Fruit fly (Drosophila melanogaster) whole organism, embryonic: ENCODE results near the gene Antp.

ENCODE experiments used
- Ada2b ChIP-seq: fragments of 200-800 bp; sonication (Bioruptor generic); IDR thresholded peaks from 2 replicates; pipeline ENCODE4 v1.3.6; 2022; ENCODE audit warnings: missing biosample characterization, missing genetic modification characterization
- CG10431 ChIP-seq: fragments of 200-800 bp; sonication (Bioruptor generic); optimal IDR thresholded peaks from 3 replicates; lab custom pipeline; 2018; ENCODE audit warnings: missing biosample characterization, mild to moderate bottlenecking, missing genetic modification characterization
- CG10565 ChIP-seq: fragments of 200-800 bp; sonication (Bioruptor generic); optimal IDR thresholded peaks from 3 replicates; lab custom pipeline; 2016; ENCODE audit warnings: missing biosample characterization, mild to moderate bottlenecking, missing genetic modification characterization
- CG11398 ChIP-seq: fragments of 200-800 bp; sonication (Bioruptor generic); optimal IDR thresholded peaks from 2 replicates; lab custom pipeline; 2016; ENCODE audit warnings: missing biosample characterization, missing genetic modification characterization
- CG12071 ChIP-seq: fragments of 200-800 bp; sonication (Bioruptor generic); optimal IDR thresholded peaks from 3 replicates; lab custom pipeline; 2018; ENCODE audit warnings: missing biosample characterization, mild to moderate bottlenecking, missing genetic modification characterization
- CG12769 ChIP-seq: fragments of 200-800 bp; sonication (Bioruptor generic); optimal IDR thresholded peaks from 2 replicates; lab custom pipeline; 2019; ENCODE audit warnings: missing biosample characterization, mild to moderate bottlenecking, missing genetic modification characterization, moderate library complexity
- CG13424 ChIP-seq: fragments of 200-800 bp; sonication (Bioruptor generic); optimal IDR thresholded peaks from 2 replicates; lab custom pipeline; 2019; ENCODE audit warnings: missing biosample characterization, mild to moderate bottlenecking, missing genetic modification characterization, moderate library complexity
- CG14441 ChIP-seq: fragments of 200-800 bp; sonication (Bioruptor generic); IDR thresholded peaks from 2 replicates; pipeline ENCODE4 v1.3.6; 2022; ENCODE audit warnings: missing biosample characterization, missing genetic modification characterization
- CG15479 ChIP-seq: fragments of 200-800 bp; sonication (Bioruptor generic); optimal IDR thresholded peaks from 3 replicates; lab custom pipeline; 2019; ENCODE audit warnings: missing biosample characterization, mild to moderate bottlenecking, missing genetic modification characterization, moderate library complexity
- CG31365 ChIP-seq: fragments of 200-800 bp; sonication (Bioruptor generic); optimal IDR thresholded peaks from 2 replicates; lab custom pipeline; 2018; ENCODE audit warnings: missing biosample characterization, mild to moderate bottlenecking, missing genetic modification characterization
- CG33213 ChIP-seq: fragments of 200-800 bp; sonication (Bioruptor generic); optimal IDR thresholded peaks from 3 replicates; lab custom pipeline; 2016; ENCODE audit warnings: missing biosample characterization, missing genetic modification characterization
- CG4820 ChIP-seq: fragments of 200-800 bp; sonication (Bioruptor generic); optimal IDR thresholded peaks from 3 replicates; lab custom pipeline; 2016; ENCODE audit warnings: missing biosample characterization, missing genetic modification characterization
- CG6254 ChIP-seq: fragments of 200-800 bp; sonication (Bioruptor generic); optimal IDR thresholded peaks from 3 replicates; lab custom pipeline; 2017; ENCODE audit warnings: mild to moderate bottlenecking, missing biosample characterization, missing genetic modification reagents, missing genetic modification characterization
- CG6689 ChIP-seq: fragments of 200-800 bp; sonication (Bioruptor generic); IDR thresholded peaks from 2 replicates; pipeline ENCODE4 v1.3.6; 2022; ENCODE audit warnings: missing biosample characterization, missing genetic modification characterization
- CG6854 ChIP-seq: fragments of 200-800 bp; sonication (Bioruptor generic); optimal IDR thresholded peaks from 3 replicates; lab custom pipeline; 2017; ENCODE audit warnings: missing biosample characterization, mild to moderate bottlenecking, missing genetic modification characterization
- CG7786 ChIP-seq: fragments of 200-800 bp; sonication (Bioruptor generic); optimal IDR thresholded peaks from 2 replicates; lab custom pipeline; 2016; ENCODE audit warnings: missing biosample characterization, missing genetic modification characterization
- CG8359 ChIP-seq: fragments of 200-800 bp; sonication (Bioruptor generic); optimal IDR thresholded peaks from 2 replicates; lab custom pipeline; 2017; ENCODE audit warnings: missing biosample characterization, mild to moderate bottlenecking, missing genetic modification characterization, borderline replicate concordance
- CG8478 ChIP-seq: fragments of >200 bp; optimal IDR thresholded peaks from 2 replicates; lab custom pipeline; 2018
- CG9797 ChIP-seq: fragments of 200-800 bp; sonication (Bioruptor generic); optimal IDR thresholded peaks from 3 replicates; lab custom pipeline; 2018; ENCODE audit warnings: missing biosample characterization, mild to moderate bottlenecking, missing genetic modification characterization
- CG9932 ChIP-seq: fragments of 200-800 bp; sonication (Bioruptor generic); IDR thresholded peaks from 2 replicates; pipeline ENCODE4 v1.3.6; 2022; ENCODE audit warnings: missing biosample characterization, missing genetic modification characterization
- E2f1 ChIP-seq: fragments of 200-800 bp; sonication (Bioruptor generic); IDR thresholded peaks from 2 replicates; pipeline ENCODE4 v1.3.6; 2022; ENCODE audit warnings: missing biosample characterization, missing genetic modification characterization
- Eip74EF ChIP-seq, 2 experiments: fragments of 200-800 bp in 1 of 2; fragments of >200 bp in 1 of 2; sonication (Bioruptor generic) in 1 of 2; optimal IDR thresholded peaks; 2 replicates each; lab custom pipeline; 2017 to 2019; ENCODE audit warnings: missing biosample characterization in 2 of 2, missing genetic modification characterization in 2 of 2, mild to moderate bottlenecking in 1 of 2, moderate library complexity in 1 of 2
- Ets65A ChIP-seq: fragments of 200-800 bp; sonication (Bioruptor generic); peaks from one replicate; lab custom pipeline; 2016; ENCODE audit warnings: missing biosample characterization, missing genetic modification characterization
- Lhr ChIP-seq: fragments of 200-800 bp; sonication (Bioruptor generic); optimal IDR thresholded peaks from 3 replicates; lab custom pipeline; 2017; ENCODE audit warnings: mild to moderate bottlenecking, missing biosample characterization, missing genetic modification reagents, missing genetic modification characterization
- NFAT ChIP-seq: fragments of 200-800 bp; sonication (Bioruptor generic); IDR thresholded peaks from 2 replicates; pipeline ENCODE4 v1.3.6; 2022; ENCODE audit warnings: missing biosample characterization, missing genetic modification characterization
- Rx ChIP-seq: fragments of 200-800 bp; sonication (Bioruptor generic); IDR thresholded peaks from 2 replicates; pipeline ENCODE4 v1.3.6; 2022; ENCODE audit warnings: missing biosample characterization, missing genetic modification characterization
- Side ChIP-seq: fragments of 200-800 bp; sonication (Bioruptor generic); optimal IDR thresholded peaks from 2 replicates; lab custom pipeline; 2016; ENCODE audit warnings: missing biosample characterization, missing genetic modification characterization
- Sox100B ChIP-seq: fragments of 200-800 bp; sonication (Bioruptor generic); optimal IDR thresholded peaks from 3 replicates; lab custom pipeline; 2018; ENCODE audit warnings: missing biosample characterization, mild to moderate bottlenecking, missing genetic modification characterization
- Spps ChIP-seq: fragments of 200-800 bp; sonication (Bioruptor generic); optimal IDR thresholded peaks from 2 replicates; lab custom pipeline; 2018; ENCODE audit warnings: missing biosample characterization, mild to moderate bottlenecking, missing genetic modification characterization
- Sry-δ ChIP-seq: fragments of 200-800 bp; sonication (Bioruptor generic); optimal IDR thresholded peaks from 2 replicates; lab custom pipeline; 2016; ENCODE audit warnings: missing biosample characterization, missing genetic modification characterization
- aop ChIP-seq: fragments of 200-800 bp; sonication (Bioruptor generic); IDR thresholded peaks from 2 replicates; pipeline ENCODE4 v1.3.6; 2022; ENCODE audit warnings: missing biosample characterization, missing genetic modification characterization
- danr ChIP-seq: fragments of 200-800 bp; sonication (Bioruptor generic); IDR thresholded peaks from 2 replicates; pipeline ENCODE4 v1.3.6; 2022; ENCODE audit warnings: missing biosample characterization, missing genetic modification characterization
- dmrt99B ChIP-seq: fragments of 200-800 bp; sonication (Bioruptor generic); optimal IDR thresholded peaks from 2 replicates; lab custom pipeline; 2018; ENCODE audit warnings: missing biosample characterization, mild to moderate bottlenecking, missing genetic modification characterization, moderate library complexity
- exex ChIP-seq: fragments of 200-800 bp; sonication (Bioruptor generic); optimal IDR thresholded peaks from 4 replicates; lab custom pipeline; 2018; ENCODE audit warnings: missing biosample characterization, mild to moderate bottlenecking, missing genetic modification characterization, moderate library complexity
- eyg ChIP-seq: fragments of 200-800 bp; sonication (Bioruptor generic); optimal IDR thresholded peaks from 3 replicates; lab custom pipeline; 2016; ENCODE audit warnings: missing biosample characterization, missing genetic modification characterization
- gcm ChIP-seq: fragments of 200-800 bp; sonication (Bioruptor generic); optimal IDR thresholded peaks from 2 replicates; lab custom pipeline; 2019; ENCODE audit warnings: missing biosample characterization, mild to moderate bottlenecking, missing genetic modification characterization, moderate library complexity
- grn ChIP-seq: fragments of 200-800 bp; sonication (Bioruptor generic); optimal IDR thresholded peaks from 3 replicates; lab custom pipeline; 2017; ENCODE audit warnings: missing biosample characterization, missing genetic modification characterization
- gsb-n ChIP-seq: fragments of 200-800 bp; sonication (Bioruptor generic); optimal IDR thresholded peaks from 3 replicates; lab custom pipeline; 2018; ENCODE audit warnings: missing biosample characterization, mild to moderate bottlenecking, missing genetic modification characterization
- gt ChIP-seq: fragments of 200-800 bp; sonication (Bioruptor generic); IDR thresholded peaks from 2 replicates; pipeline ENCODE4 v1.3.6; 2022; ENCODE audit warnings: missing biosample characterization, missing genetic modification characterization
- klu ChIP-seq: fragments of 200-800 bp; sonication (Bioruptor generic); IDR thresholded peaks from 2 replicates; pipeline ENCODE4 v1.3.6; 2022; ENCODE audit warnings: missing biosample characterization, missing genetic modification characterization
- knrl ChIP-seq: fragments of 200-800 bp; sonication (Bioruptor generic); IDR thresholded peaks from 3 replicates; pipeline ENCODE4 v1.3.6; 2022; ENCODE audit warnings: missing biosample characterization, missing genetic modification characterization; ENCODE audit not compliant: partially characterized antibody
- prd ChIP-seq, 3 experiments: fragments of >200 bp in 2 of 3; fragments of 200-800 bp in 1 of 3; sonication (Bioruptor generic) in 1 of 3; optimal IDR thresholded peaks in 2 of 3; IDR thresholded peaks in 1 of 3; 2 replicates in 2 of 3; 3 replicates in 1 of 3; pipeline versions ENCODE4 v1.3.6 to Lab custom; 2017 to 2022; ENCODE audit warnings: missing biosample characterization in 1 of 3, missing genetic modification characterization in 1 of 3
- slp2 ChIP-seq: fragments of 200-800 bp; sonication (Bioruptor generic); optimal IDR thresholded peaks from 2 replicates; lab custom pipeline; 2016; ENCODE audit warnings: missing biosample characterization, missing genetic modification characterization
- sqz ChIP-seq: fragments of 200-800 bp; sonication (Bioruptor generic); optimal IDR thresholded peaks from 3 replicates; lab custom pipeline; 2018; ENCODE audit warnings: missing biosample characterization, mild to moderate bottlenecking, missing genetic modification characterization
- stc ChIP-seq: fragments of 200-800 bp; sonication (Bioruptor generic); IDR thresholded peaks from 2 replicates; pipeline ENCODE4 v1.3.6; 2022; ENCODE audit warnings: missing biosample characterization, missing genetic modification characterization
- tio ChIP-seq: fragments of 200-800 bp; sonication (Bioruptor generic); optimal IDR thresholded peaks from 2 replicates; lab custom pipeline; 2017; ENCODE audit warnings: missing biosample characterization, missing genetic modification characterization, inconsistent platforms
- wek ChIP-seq: fragments of 200-800 bp; sonication (Bioruptor generic); optimal IDR thresholded peaks from 3 replicates; lab custom pipeline; 2018; ENCODE audit warnings: missing biosample characterization, mild to moderate bottlenecking, missing genetic modification characterization, moderate library complexity
- yki ChIP-seq: fragments of >200 bp; optimal IDR thresholded peaks from 3 replicates; lab custom pipeline; 2018
- zen ChIP-seq: fragments of 200-800 bp; sonication (Bioruptor generic); optimal IDR thresholded peaks from 3 replicates; lab custom pipeline; 2018; ENCODE audit warnings: missing biosample characterization, mild to moderate bottlenecking, missing genetic modification characterization, moderate library complexity
- zen2 ChIP-seq: fragments of 200-800 bp; sonication (Bioruptor generic); IDR thresholded peaks from 3 replicates; pipeline ENCODE4 v1.3.6; 2022; ENCODE audit warnings: missing biosample characterization, missing genetic modification characterization; ENCODE audit not compliant: partially characterized antibody

The Antp gene

DNA sequence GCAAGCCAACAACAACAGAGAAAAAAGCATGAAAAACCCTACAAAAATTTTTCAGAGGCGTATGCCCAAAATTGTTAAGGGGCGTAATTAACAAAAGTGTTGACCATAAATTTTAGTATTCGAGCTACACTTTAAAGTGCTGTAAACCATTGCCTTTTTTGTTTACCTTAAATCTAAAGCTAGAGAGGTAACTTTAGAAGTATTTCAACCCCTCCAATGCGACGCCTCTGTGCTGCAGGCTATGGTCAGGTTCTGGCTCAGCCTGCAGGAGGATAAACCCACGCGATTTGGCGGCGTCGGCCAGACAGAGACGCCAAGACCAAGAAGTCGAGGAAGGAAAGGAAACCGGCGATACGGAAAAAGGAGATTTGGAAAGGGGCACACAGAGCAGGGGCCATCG, 84.6 kb downstream of the Antp start (continued):
- TF ChIP-seq CG13424 (tag; lab: Kevin White, UChicago) (peak; percentile 66), zen2 (GFP tag; lab: Robert Waterston, UW) (no peak), wek (GFP tag; lab: Kevin White, UChicago) (no peak), Rx (GFP tag; lab: Robert Waterston, UW) (peak; percentile 69), knrl (peak; percentile 18; the same call in 1 of the 3 replicates), CG10431 (GFP tag; lab: Kevin White, UChicago) (no peak), CG8478 (no peak), eyg (GFP tag; lab: Kevin White, UChicago) (peak; percentile 26), exex (tag; lab: Kevin White, UChicago) (peak; percentile 11), tio (GFP tag; lab: Kevin White, UChicago) (peak; percentile 28), stc (GFP tag; lab: Robert Waterston, UW) (0 out of 2 replicates have a peak, but pooled peaks have one; percentile 10), CG14441 (peak; percentile 64), CG33213 (GFP tag; lab: Kevin White, UChicago) (peak; percentile 58), Sox100B (GFP tag; lab: Kevin White, UChicago) (peak; percentile 60), CG9797 (GFP tag; lab: Kevin White, UChicago) (no peak), NFAT (GFP tag; lab: Robert Waterston, UW) (peak; percentile 50; the same call in 1 of the 2 replicates), dmrt99B (peak; percentile 72), danr (GFP tag; lab: Robert Waterston, UW) (0 out of 2 replicates have a peak, but pooled peaks have one; percentile 25), slp2 (GFP tag; lab: Kevin White, UChicago) (peak; percentile 50), Spps (tag; lab: Kevin White, UChicago) (peak; percentile 68), CG31365 (tag; lab: Kevin White, UChicago) (peak; percentile 26), Lhr (GFP tag; lab: Kevin White, UChicago) (no peak), E2f1 (GFP tag; lab: Robert Waterston, UW) (peak; percentile 50; the same call in 1 of the 2 replicates), aop (no peak), CG4820 (GFP tag; lab: Kevin White, UChicago) (peak; percentile 77), gcm (GFP tag; lab: Kevin White, UChicago) (peak; percentile 59), Eip74EF (GFP tag; optimal IDR thresholded peaks at IDR 0.05; lab: Kevin White, UChicago) (no peak), CG10565 (no peak), CG15479 (GFP tag; lab: Kevin White, UChicago) (peak; percentile 72), CG7786 (GFP tag; lab: Kevin White, UChicago) (peak; percentile 62), Ada2b (GFP tag; lab: Robert Waterston, UW) (peak; percentile 31; the same call in 1 of the 2 replicates), yki (no peak), Ets65A (GFP tag; lab: Kevin White, UChicago) (peak; percentile 95), CG6854 (GFP tag; lab: Kevin White, UChicago) (peak; percentile 54), gsb-n (peak; percentile 63), CG9932 (peak; percentile 52), CG11398 (GFP tag; lab: Kevin White, UChicago) (peak; percentile 66), Side (GFP tag; lab: Kevin White, UChicago) (peak; percentile 83), gt (peak; percentile 51; the same call in 1 of the 2 replicates), sqz (peak; percentile 44), CG6254 (peak; percentile 76), CG12769 (peak; percentile 50), CG8359 (peak; percentile 70), grn (no peak), CG12071 (GFP tag; lab: Kevin White, UChicago) (peak; percentile 39), CG6689 (GFP tag; lab: Robert Waterston, UW) (peak; percentile 83), klu (GFP tag; lab: Robert Waterston, UW) (peak; percentile 59; the same call in 1 of the 2 replicates), Sry-δ (GFP tag; lab: Kevin White, UChicago) (peak; percentile 26), prd (optimal IDR thresholded peaks at IDR 0.05; lab: Kevin White, UChicago) (no peak), prd (GFP tag; IDR thresholded peaks at IDR 0.05; lab: Robert Waterston, UW) (peak; percentile 95), zen (peak; percentile 98)
